Fruit fly (Drosophila melanogaster): ENCODE results near the gene sas.

dm6 chr3R:7208331-7208730 is 45.7 kb downstream of the sas start, which contains the start of gene CG1288:
- TF ChIP-seq psq (optimal IDR thresholded peaks at IDR 0.05): no peak
- TF ChIP-seq usp (GFP tag; optimal IDR thresholded peaks at IDR 0.05): no peak
- TF ChIP-seq pan (optimal IDR thresholded peaks at IDR 0.05): no peak
- TF ChIP-seq CG8478 (optimal IDR thresholded peaks at IDR 0.05): no peak
